Fruit fly (Drosophila melanogaster): Measurements from ENCODE around the gene CG13841.

dm6 chr3R:22771670-22772069 lies 4.2 kb upstream of the CG13841 start, which contains the start of gene CG43095:
- no peak for TF ChIP-seq cic (GFP tag; optimal IDR thresholded peaks at IDR 0.05)
- no peak for TF ChIP-seq CG5204 (GFP tag; optimal IDR thresholded peaks at IDR 0.05)
- TF ChIP-seq Clk (GFP tag; optimal IDR thresholded peaks at IDR 0.05): no peak
- TF ChIP-seq CG33017 (tag; optimal IDR thresholded peaks at IDR 0.05): no peak
- TF ChIP-seq bab1 (GFP tag; optimal IDR thresholded peaks at IDR 0.05): no peak
- no peak for TF ChIP-seq CG7101 (tag; optimal IDR thresholded peaks at IDR 0.05)
- no peak for TF ChIP-seq ovo (GFP tag; optimal IDR thresholded peaks at IDR 0.05)
- TF ChIP-seq Mnt (GFP tag; optimal IDR thresholded peaks at IDR 0.05): no peak
- no peak for TF ChIP-seq toe (GFP tag; optimal IDR thresholded peaks at IDR 0.05)
